Worm (Caenorhabditis elegans): Measurements from ENCODE around the gene F43H9.3.
A peak's percentile ranks its signal among the peaks of the same experiment; 100 is the strongest.

Gene F43H9.3

DNA sequence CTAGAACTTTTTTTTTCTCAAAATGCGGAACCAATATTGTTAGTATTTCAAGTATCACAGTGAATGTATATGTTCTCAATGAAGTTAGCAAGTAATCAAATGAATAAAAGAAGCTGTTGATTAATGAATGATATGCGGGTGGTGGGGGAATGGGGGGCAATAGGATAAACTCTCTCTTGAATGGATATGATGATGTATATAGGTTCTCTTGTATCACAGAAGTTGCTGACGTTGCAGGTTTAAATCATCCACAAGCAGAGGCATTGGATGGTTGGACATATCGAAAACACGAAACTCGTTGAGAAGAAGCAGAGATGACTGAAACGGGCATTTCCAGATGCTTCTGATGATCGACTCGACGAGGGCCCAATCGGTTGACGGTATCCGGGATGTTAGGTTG is 14.9 kb upstream of the F43H9.3 start:
- TF ChIP-seq ceh-13 (GFP tag; optimal IDR thresholded peaks at IDR 0.05) (no peak), F13C5.2 (tag; optimal IDR thresholded peaks at IDR 0.05) (no peak), sea-1 (GFP tag; conservative IDR thresholded peaks at IDR 0.05) (0 out of 2 replicates have a peak, but pooled peaks have one; percentile 28), hmg-4 (GFP tag; optimal IDR thresholded peaks at IDR 0.05) (no peak), ceh-36 (tag; optimal IDR thresholded peaks at IDR 0.05) (no peak), hnd-1 (tag; optimal IDR thresholded peaks at IDR 0.05) (no peak), aly-1 (tag; optimal IDR thresholded peaks at IDR 0.05) (no peak), flt-1 (GFP tag; IDR thresholded peaks at IDR 0.05) (no peak), tra-4 (tag; optimal IDR thresholded peaks at IDR 0.05) (no peak), B0310.2 (tag; optimal IDR thresholded peaks at IDR 0.05) (no peak), ets-7 (tag; optimal IDR thresholded peaks at IDR 0.05) (no peak), tbx-11 (GFP tag; IDR thresholded peaks at IDR 0.05) (no peak), pes-1 (GFP tag; IDR thresholded peaks at IDR 0.05) (no peak), tbx-37 (GFP tag; conservative IDR thresholded peaks at IDR 0.05) (no peak), hmbx-1 (tag; optimal IDR thresholded peaks at IDR 0.05) (no peak), ama-1 (optimal IDR thresholded peaks at IDR 0.05) (peak; percentile 57)

DNA sequence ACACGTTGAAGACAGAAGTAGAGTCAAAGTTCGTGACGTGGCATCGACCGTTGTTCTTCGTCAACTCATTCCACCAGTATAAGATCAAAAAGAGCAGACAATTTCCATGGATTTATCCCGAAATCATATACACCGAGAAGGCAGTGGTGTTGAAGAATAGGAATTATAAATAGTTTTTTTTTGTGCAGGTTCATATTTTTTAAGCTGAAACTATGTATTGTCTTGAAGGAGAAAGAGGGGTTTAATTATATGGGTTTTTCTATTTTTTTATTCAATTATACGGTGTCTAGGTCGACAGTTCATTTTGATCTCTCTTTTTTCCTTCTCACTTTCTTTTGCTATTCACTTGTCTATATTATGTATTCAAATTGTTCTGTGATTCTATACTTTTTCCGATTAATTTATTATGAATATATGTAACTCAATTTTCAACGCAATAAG is 14.4 kb upstream of the F43H9.3 start:
- peak; percentile 13; the same call in 1 of the 2 replicates for TF ChIP-seq flt-1 (GFP tag; IDR thresholded peaks at IDR 0.05)
- no peak for TF ChIP-seq hmbx-1 (tag; optimal IDR thresholded peaks at IDR 0.05)
- TF ChIP-seq B0310.2 (tag; optimal IDR thresholded peaks at IDR 0.05) = peak; percentile 41
- peak; percentile 62 for TF ChIP-seq ama-1 (optimal IDR thresholded peaks at IDR 0.05)

DNA sequence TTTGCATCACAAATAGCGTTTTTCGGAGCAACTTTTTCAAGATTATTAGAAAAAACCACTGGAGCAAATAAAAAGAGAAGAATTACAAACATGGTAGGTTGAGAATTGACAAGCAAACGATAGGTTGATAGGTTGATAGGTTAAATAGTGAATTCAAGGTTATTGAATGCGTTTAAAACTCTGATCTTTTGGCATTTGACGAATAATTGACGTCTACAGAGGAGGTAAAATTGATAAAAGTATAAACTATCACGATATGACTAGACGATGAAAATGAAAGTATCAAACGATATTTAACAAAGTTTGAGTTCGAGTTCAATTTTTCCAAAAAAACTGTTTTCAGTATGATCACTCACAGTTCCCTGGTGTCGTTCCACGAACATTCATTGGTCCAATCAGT is 11.2 kb upstream of the F43H9.3 start, which contains the start of gene ZC513.14:
Gene ZC513.14, minus strand, starts transcription at position 101 of the 400 bp plus-strand sequence.
- no peak for TF ChIP-seq ama-1 (optimal IDR thresholded peaks at IDR 0.05)
- no peak for TF ChIP-seq scrt-1 (GFP tag; IDR thresholded peaks at IDR 0.05)
- TF ChIP-seq ceh-36 (tag; optimal IDR thresholded peaks at IDR 0.05) = no peak
- TF ChIP-seq hnd-1 (tag; optimal IDR thresholded peaks at IDR 0.05) = no peak
- no peak for TF ChIP-seq ceh-13 (GFP tag; optimal IDR thresholded peaks at IDR 0.05)
- no peak for TF ChIP-seq B0310.2 (tag; optimal IDR thresholded peaks at IDR 0.05)
- TF ChIP-seq tbx-37 (GFP tag; conservative IDR thresholded peaks at IDR 0.05) = no peak
- TF ChIP-seq F13C5.2 (tag; optimal IDR thresholded peaks at IDR 0.05) = no peak

DNA sequence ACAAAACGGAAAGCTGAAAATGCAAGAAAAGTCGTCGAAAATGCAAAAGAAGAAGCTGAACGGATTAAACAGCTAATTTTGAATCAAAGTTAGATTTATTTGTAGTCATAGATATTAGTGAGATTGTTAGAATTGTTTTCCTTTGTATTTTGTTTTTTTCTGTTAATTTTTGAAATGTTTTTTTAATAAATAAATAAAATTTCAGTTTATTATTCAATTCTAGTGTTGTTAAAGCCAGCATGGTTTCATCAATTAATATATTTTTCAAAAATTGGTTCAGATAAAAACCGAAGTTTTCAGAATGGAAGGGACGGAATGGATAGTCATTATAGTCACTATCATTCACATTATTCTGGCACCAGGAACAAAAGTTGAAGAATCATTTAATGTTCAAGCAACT is 10.1 kb upstream of the F43H9.3 start, which contains the start of gene algn-12:
Gene algn-12, plus strand, starts transcription at position 301 of the 400 bp plus-strand sequence.
- TF ChIP-seq tbx-37 (GFP tag; conservative IDR thresholded peaks at IDR 0.05) (no peak), scrt-1 (GFP tag; IDR thresholded peaks at IDR 0.05) (no peak), aly-1 (tag; optimal IDR thresholded peaks at IDR 0.05) (no peak), hmg-4 (GFP tag; optimal IDR thresholded peaks at IDR 0.05) (no peak), sea-1 (GFP tag; conservative IDR thresholded peaks at IDR 0.05) (no peak), ama-1 (optimal IDR thresholded peaks at IDR 0.05) (no peak), tra-4 (tag; optimal IDR thresholded peaks at IDR 0.05) (no peak), hnd-1 (tag; optimal IDR thresholded peaks at IDR 0.05) (no peak)

DNA sequence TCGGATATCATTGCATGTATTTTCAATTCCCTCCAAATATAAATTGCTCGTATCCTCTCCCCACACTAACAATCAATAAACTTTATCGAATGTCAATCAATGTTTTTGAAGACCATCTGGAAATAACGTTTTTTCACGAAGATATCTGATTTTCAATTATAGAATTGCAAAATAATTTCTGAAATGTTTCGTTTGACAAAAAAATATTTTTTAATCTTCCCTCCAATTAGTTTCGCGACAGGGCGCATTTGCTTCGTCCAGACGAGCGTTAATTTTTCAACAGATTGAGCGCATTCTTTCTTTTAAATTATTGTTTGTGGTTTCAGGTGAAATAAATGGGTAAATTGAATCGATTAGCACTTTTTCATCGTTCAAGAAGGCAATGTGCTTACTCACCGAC is 6.4 kb upstream of the F43H9.3 start, which contains the start of gene vars-1:
Gene vars-1, plus strand, starts transcription at position 291 of the 400 bp plus-strand sequence.
- TF ChIP-seq B0310.2 (tag; optimal IDR thresholded peaks at IDR 0.05) (no peak), scrt-1 (GFP tag; IDR thresholded peaks at IDR 0.05) (no peak), hmg-4 (GFP tag; optimal IDR thresholded peaks at IDR 0.05) (no peak), sea-1 (GFP tag; conservative IDR thresholded peaks at IDR 0.05) (no peak), aly-1 (tag; optimal IDR thresholded peaks at IDR 0.05) (no peak), ets-7 (tag; optimal IDR thresholded peaks at IDR 0.05) (no peak), ceh-36 (tag; optimal IDR thresholded peaks at IDR 0.05) (no peak), hnd-1 (tag; optimal IDR thresholded peaks at IDR 0.05) (no peak), hmbx-1 (tag; optimal IDR thresholded peaks at IDR 0.05) (no peak), ama-1 (optimal IDR thresholded peaks at IDR 0.05) (no peak), tra-4 (tag; optimal IDR thresholded peaks at IDR 0.05) (no peak)

DNA sequence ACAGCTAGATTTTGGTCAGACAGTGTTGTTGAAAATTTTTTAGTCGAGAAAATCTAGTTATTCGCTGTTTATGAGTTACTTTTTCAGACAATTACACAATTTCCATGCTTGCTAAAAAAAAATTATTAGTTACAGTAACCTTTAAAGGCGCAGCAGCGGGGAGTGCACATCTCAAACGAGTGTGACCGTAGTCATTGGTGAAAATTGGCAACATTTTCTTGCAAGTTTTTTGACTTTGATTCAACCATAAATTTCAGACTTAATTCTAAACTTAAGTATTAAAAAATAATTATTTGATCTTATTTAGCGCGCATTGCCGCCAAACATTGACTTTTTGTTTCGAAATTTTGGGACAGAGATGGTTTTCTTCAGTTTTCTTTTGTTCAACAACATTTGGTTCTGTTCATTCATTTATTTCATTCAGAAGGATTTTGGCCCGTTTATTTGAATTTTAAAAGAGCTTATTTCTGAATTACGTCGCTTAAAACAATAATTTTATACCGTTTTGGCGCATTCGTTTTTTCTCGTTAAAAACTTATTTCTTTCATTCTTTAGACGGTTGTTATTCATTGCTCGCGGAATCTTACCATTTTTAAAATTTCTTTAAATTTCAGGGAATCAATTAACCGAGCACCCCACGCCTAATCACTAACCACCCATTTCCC is 4.2 kb upstream of the F43H9.3 start, which contains the start of gene oma-2:
Gene oma-2, plus strand, starts transcription at position 615 of the 665 bp plus-strand sequence.
- no peak for TF ChIP-seq ceh-13 (GFP tag; optimal IDR thresholded peaks at IDR 0.05)
- no peak for TF ChIP-seq hmbx-1 (tag; optimal IDR thresholded peaks at IDR 0.05)
- TF ChIP-seq sea-1 (GFP tag; conservative IDR thresholded peaks at IDR 0.05) = no peak
- no peak for TF ChIP-seq hmg-4 (GFP tag; optimal IDR thresholded peaks at IDR 0.05)
- no peak for TF ChIP-seq pes-1 (GFP tag; IDR thresholded peaks at IDR 0.05)
- no peak for TF ChIP-seq hnd-1 (tag; optimal IDR thresholded peaks at IDR 0.05)
- no peak for TF ChIP-seq tra-4 (tag; optimal IDR thresholded peaks at IDR 0.05)
- no peak for TF ChIP-seq aly-1 (tag; optimal IDR thresholded peaks at IDR 0.05)
- TF ChIP-seq scrt-1 (GFP tag; IDR thresholded peaks at IDR 0.05) = no peak
- no peak for TF ChIP-seq flt-1 (GFP tag; IDR thresholded peaks at IDR 0.05)
- no peak for TF ChIP-seq B0310.2 (tag; optimal IDR thresholded peaks at IDR 0.05)
- no peak for TF ChIP-seq F13C5.2 (tag; optimal IDR thresholded peaks at IDR 0.05)
- TF ChIP-seq ceh-36 (tag; optimal IDR thresholded peaks at IDR 0.05) = no peak
- TF ChIP-seq tbx-37 (GFP tag; conservative IDR thresholded peaks at IDR 0.05) = no peak

DNA sequence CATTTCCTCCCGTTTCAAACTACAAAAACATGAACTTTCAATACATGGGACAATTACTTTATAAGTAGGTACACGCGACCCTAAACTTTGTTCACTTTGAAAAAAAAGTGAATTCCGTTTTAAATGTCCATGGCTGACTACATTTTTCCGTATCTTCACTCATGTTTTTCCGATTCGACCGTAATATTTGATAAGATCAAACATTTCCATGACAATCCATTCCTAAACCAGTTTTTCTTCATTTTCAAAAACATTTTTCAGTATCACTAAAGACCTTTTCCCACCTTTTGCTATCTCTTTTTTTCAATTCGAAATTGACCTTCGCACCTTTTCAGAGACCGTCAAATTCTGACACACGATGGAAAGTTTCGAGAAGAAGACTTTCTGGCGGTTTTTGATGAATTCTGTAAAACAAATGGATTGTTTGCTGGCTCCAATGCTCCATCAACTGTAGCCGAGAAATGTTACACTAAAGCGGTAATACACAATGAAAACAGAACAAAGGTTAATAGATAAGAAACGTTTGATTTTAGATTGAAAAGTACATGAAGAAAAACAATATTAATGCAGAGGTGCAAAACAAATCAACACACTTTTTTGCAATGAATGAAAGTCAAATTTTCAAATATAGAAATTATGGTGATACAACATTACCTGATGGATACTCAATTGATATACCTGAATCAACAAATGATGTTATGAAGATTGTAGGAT is 2.8 kb upstream of the F43H9.3 start:
- no peak for TF ChIP-seq hmbx-1 (tag; optimal IDR thresholded peaks at IDR 0.05)
- no peak for TF ChIP-seq scrt-1 (GFP tag; IDR thresholded peaks at IDR 0.05)
- no peak for TF ChIP-seq tbx-11 (GFP tag; IDR thresholded peaks at IDR 0.05)
- TF ChIP-seq hnd-1 (tag; optimal IDR thresholded peaks at IDR 0.05) = no peak
- no peak for TF ChIP-seq pes-1 (GFP tag; IDR thresholded peaks at IDR 0.05)
- no peak for TF ChIP-seq ceh-13 (GFP tag; optimal IDR thresholded peaks at IDR 0.05)
- no peak for TF ChIP-seq ets-7 (tag; optimal IDR thresholded peaks at IDR 0.05)
- no peak for TF ChIP-seq tbx-37 (GFP tag; conservative IDR thresholded peaks at IDR 0.05)
- TF ChIP-seq tra-4 (tag; optimal IDR thresholded peaks at IDR 0.05) = no peak
- no peak for TF ChIP-seq ceh-36 (tag; optimal IDR thresholded peaks at IDR 0.05)
- TF ChIP-seq aly-1 (tag; optimal IDR thresholded peaks at IDR 0.05) = no peak
- TF ChIP-seq flt-1 (GFP tag; IDR thresholded peaks at IDR 0.05) = no peak
- no peak for TF ChIP-seq ama-1 (optimal IDR thresholded peaks at IDR 0.05)

Data from whole organism, early embryonic.